Fruit fly (Drosophila melanogaster) whole organism, adult: Measurements from ENCODE around the gene srp.

Source experiments
- CG14711 ChIP-seq: fragments of 200-800 bp; sonication (Bioruptor generic); optimal IDR thresholded peaks from 2 replicates; lab custom pipeline; 2018; ENCODE audit warnings: missing biosample characterization, mild to moderate bottlenecking, missing genetic modification characterization, moderate library complexity
- CG7045 ChIP-seq: fragments of 200-800 bp; sonication (Bioruptor generic); optimal IDR thresholded peaks from 2 replicates; lab custom pipeline; 2017; ENCODE audit warnings: missing biosample characterization, mild to moderate bottlenecking, missing genetic modification characterization
- CG7101 ChIP-seq: fragments of 200-800 bp; sonication (Bioruptor generic); optimal IDR thresholded peaks from 2 replicates; lab custom pipeline; 2018; ENCODE audit warnings: missing biosample characterization, mild to moderate bottlenecking, missing genetic modification characterization, moderate library complexity
- bab1 ChIP-seq: fragments of 200-800 bp; sonication (Bioruptor generic); optimal IDR thresholded peaks from 3 replicates; lab custom pipeline; 2019; ENCODE audit warnings: missing biosample characterization, mild to moderate bottlenecking, missing genetic modification characterization, moderate library complexity
- cic ChIP-seq: fragments of 200-800 bp; sonication (Bioruptor generic); optimal IDR thresholded peaks from 2 replicates; lab custom pipeline; 2017; ENCODE audit warnings: missing biosample characterization, mild to moderate bottlenecking, missing genetic modification characterization, moderate library complexity
- ovo ChIP-seq: fragments of 200-800 bp; sonication (Bioruptor generic); optimal IDR thresholded peaks from 2 replicates; lab custom pipeline; 2016; ENCODE audit warnings: missing biosample characterization, missing genetic modification characterization
- pad ChIP-seq: fragments of 200-800 bp; sonication (Bioruptor generic); optimal IDR thresholded peaks from 3 replicates; lab custom pipeline; 2017; ENCODE audit warnings: missing biosample characterization, missing genetic modification characterization, mild to moderate bottlenecking, moderate library complexity, missing genetic modification reagents
- tj ChIP-seq: fragments of 200-800 bp; sonication (Bioruptor generic); optimal IDR thresholded peaks from 3 replicates; lab custom pipeline; 2017; ENCODE audit warnings: missing biosample characterization, mild to moderate bottlenecking, missing genetic modification characterization, moderate library complexity

The srp gene

dm6 chr3R:16051329-16051679 lies 65.4 kb downstream of the srp start:
- TF ChIP-seq cic (GFP tag; lab: Kevin White, UChicago) = no peak
- TF ChIP-seq CG7101 (tag; lab: Kevin White, UChicago) = no peak
- TF ChIP-seq pad (GFP tag; lab: Kevin White, UChicago) = peak; percentile 98
- TF ChIP-seq CG7045 (GFP tag; lab: Kevin White, UChicago) = peak; percentile 1
- TF ChIP-seq bab1 (GFP tag; lab: Kevin White, UChicago) = peak; percentile 37
- TF ChIP-seq CG14711 (tag; lab: Kevin White, UChicago) = no peak
- TF ChIP-seq ovo = peak; percentile 66
- TF ChIP-seq tj (GFP tag; lab: Kevin White, UChicago) = no peak
